Fruit fly (Drosophila melanogaster) whole organism, prepupa: ENCODE measurements around the gene Pxt.

Experiments
- CG10669 ChIP-seq: fragments of 200-800 bp; sonication (Bioruptor generic); optimal IDR thresholded peaks from 3 replicates; lab custom pipeline; 2018; ENCODE audit warnings: missing biosample characterization, mild to moderate bottlenecking, missing genetic modification characterization, moderate library complexity
- CG11762 ChIP-seq: fragments of 200-800 bp; sonication (Bioruptor generic); optimal IDR thresholded peaks from 3 replicates; lab custom pipeline; 2016; ENCODE audit warnings: missing biosample characterization, missing genetic modification characterization; ENCODE audit not compliant: insufficient read depth
- CG11902 ChIP-seq: fragments of 200-800 bp; sonication (Bioruptor generic); optimal IDR thresholded peaks from 3 replicates; lab custom pipeline; 2016; ENCODE audit warnings: missing biosample characterization, missing genetic modification characterization
- CG1621 ChIP-seq: fragments of 200-800 bp; sonication (Bioruptor generic); optimal IDR thresholded peaks from 3 replicates; lab custom pipeline; 2018; ENCODE audit warnings: missing biosample characterization, mild to moderate bottlenecking, missing genetic modification characterization
- CG3032 ChIP-seq: fragments of 200-800 bp; optimal IDR thresholded peaks from 2 replicates; lab custom pipeline; 2019; ENCODE audit warnings: missing biosample characterization, mild to moderate bottlenecking, missing genetic modification characterization, moderate library complexity
- CG31627 ChIP-seq: fragments of 200-800 bp; sonication (Bioruptor generic); optimal IDR thresholded peaks from 3 replicates; lab custom pipeline; 2016; ENCODE audit warnings: missing biosample characterization, missing genetic modification characterization
- CG32006 ChIP-seq: fragments of 200-800 bp; sonication (Bioruptor generic); optimal IDR thresholded peaks from 3 replicates; lab custom pipeline; 2017; ENCODE audit warnings: missing biosample characterization, mild to moderate bottlenecking, missing genetic modification characterization
- CG34406 ChIP-seq: fragments of 200-800 bp; sonication (Bioruptor generic); optimal IDR thresholded peaks from 3 replicates; lab custom pipeline; 2016; ENCODE audit warnings: missing biosample characterization, missing genetic modification characterization
- CG3919 ChIP-seq: fragments of 200-800 bp; sonication (Bioruptor generic); optimal IDR thresholded peaks from 3 replicates; lab custom pipeline; 2016; ENCODE audit warnings: missing biosample characterization, missing genetic modification characterization
- CG6276 ChIP-seq: fragments of 200-800 bp; sonication (Bioruptor generic); optimal IDR thresholded peaks from 2 replicates; lab custom pipeline; 2017; ENCODE audit warnings: missing biosample characterization, mild to moderate bottlenecking, missing genetic modification characterization
- CG6792 ChIP-seq: fragments of 200-800 bp; sonication (Bioruptor generic); optimal IDR thresholded peaks from 3 replicates; lab custom pipeline; 2016; ENCODE audit warnings: missing biosample characterization, missing genetic modification characterization
- CG6808 ChIP-seq: fragments of 200-800 bp; sonication (Bioruptor generic); optimal IDR thresholded peaks from 3 replicates; lab custom pipeline; 2017; ENCODE audit warnings: missing biosample characterization, missing genetic modification characterization, mild to moderate bottlenecking, moderate library complexity, missing genetic modification reagents
- CG6854 ChIP-seq: fragments of 200-800 bp; sonication (Bioruptor generic); optimal IDR thresholded peaks from 2 replicates; lab custom pipeline; 2017; ENCODE audit warnings: missing biosample characterization, mild to moderate bottlenecking, missing genetic modification characterization
- CG7368 ChIP-seq: fragments of 200-800 bp; sonication (Bioruptor generic); optimal IDR thresholded peaks from 3 replicates; lab custom pipeline; 2016; ENCODE audit warnings: missing biosample characterization, missing genetic modification characterization
- CG8119 ChIP-seq: fragments of 200-800 bp; sonication (Bioruptor generic); IDR thresholded peaks from 3 replicates; pipeline ENCODE4 v1.3.6; 2022; ENCODE audit warnings: missing biosample characterization, missing genetic modification characterization
- CG8632 ChIP-seq: fragments of 200-800 bp; sonication (Bioruptor generic); optimal IDR thresholded peaks from 3 replicates; lab custom pipeline; 2016; ENCODE audit warnings: missing biosample characterization, missing genetic modification characterization
- CG9139 ChIP-seq: fragments of 200-800 bp; sonication (Bioruptor generic); optimal IDR thresholded peaks from 3 replicates; lab custom pipeline; 2017; ENCODE audit warnings: missing biosample characterization, mild to moderate bottlenecking, missing genetic modification characterization
- Eip75B ChIP-seq: fragments of 200-800 bp; sonication (Bioruptor generic); optimal IDR thresholded peaks from 3 replicates; lab custom pipeline; 2016; ENCODE audit warnings: missing biosample characterization, missing genetic modification characterization
- Eip78C ChIP-seq: fragments of 200-800 bp; sonication (Bioruptor generic); peaks from one replicate; lab custom pipeline; 2016; ENCODE audit warnings: missing biosample characterization, missing genetic modification characterization
- Eip93F ChIP-seq: fragments of 200-800 bp; sonication (Bioruptor generic); optimal IDR thresholded peaks from 2 replicates; lab custom pipeline; 2016; ENCODE audit warnings: missing biosample characterization, mild to moderate bottlenecking, missing genetic modification characterization
- Ets96B ChIP-seq: fragments of 200-800 bp; optimal IDR thresholded peaks from 2 replicates; lab custom pipeline; 2019; ENCODE audit warnings: missing biosample characterization, mild to moderate bottlenecking, missing genetic modification characterization, moderate library complexity
- Hr39 ChIP-seq: fragments of 200-800 bp; sonication (Bioruptor generic); optimal IDR thresholded peaks from 2 replicates; lab custom pipeline; 2016; ENCODE audit warnings: missing biosample characterization, missing genetic modification characterization
- Hr4 ChIP-seq: fragments of 200-800 bp; sonication (Bioruptor generic); optimal IDR thresholded peaks from 3 replicates; lab custom pipeline; 2016; ENCODE audit warnings: missing biosample characterization, missing genetic modification characterization
- Lpt ChIP-seq: fragments of 200-800 bp; sonication (Bioruptor generic); optimal IDR thresholded peaks from 3 replicates; lab custom pipeline; 2016; ENCODE audit warnings: missing biosample characterization, missing genetic modification characterization
- Met ChIP-seq: fragments of 200-800 bp; sonication (Bioruptor generic); optimal IDR thresholded peaks from 3 replicates; lab custom pipeline; 2016; ENCODE audit warnings: missing biosample characterization, missing genetic modification characterization
- OdsH ChIP-seq: fragments of 200-800 bp; sonication (Bioruptor generic); optimal IDR thresholded peaks from 3 replicates; lab custom pipeline; 2016; ENCODE audit warnings: missing biosample characterization, missing genetic modification characterization
- Smox ChIP-seq: fragments of 200-800 bp; sonication (Bioruptor generic); optimal IDR thresholded peaks from 3 replicates; lab custom pipeline; 2016; ENCODE audit warnings: missing biosample characterization, missing genetic modification characterization
- acj6 ChIP-seq: fragments of 200-800 bp; sonication (Bioruptor generic); optimal IDR thresholded peaks from 3 replicates; lab custom pipeline; 2016; ENCODE audit warnings: missing biosample characterization, missing genetic modification characterization
- cyc ChIP-seq: fragments of 200-800 bp; sonication (Bioruptor generic); optimal IDR thresholded peaks from 3 replicates; lab custom pipeline; 2016; ENCODE audit warnings: missing biosample characterization, missing genetic modification characterization
- dac ChIP-seq: fragments of 200-800 bp; sonication (Bioruptor generic); optimal IDR thresholded peaks from 2 replicates; lab custom pipeline; 2017; ENCODE audit warnings: missing biosample characterization, mild to moderate bottlenecking, missing genetic modification characterization
- dsx ChIP-seq: fragments of 200-800 bp; optimal IDR thresholded peaks from 3 replicates; lab custom pipeline; 2019; ENCODE audit warnings: missing biosample characterization, mild to moderate bottlenecking, missing genetic modification characterization, moderate library complexity; ENCODE audit not compliant: poor library complexity, severe bottlenecking
- eg ChIP-seq: fragments of 200-800 bp; sonication (Bioruptor generic); IDR thresholded peaks from 3 replicates; pipeline ENCODE4 v1.3.6; 2022; ENCODE audit warnings: missing biosample characterization, missing genetic modification characterization
- esn ChIP-seq: fragments of 200-800 bp; sonication (Bioruptor generic); optimal IDR thresholded peaks from 2 replicates; lab custom pipeline; 2016; ENCODE audit warnings: missing biosample characterization, mild to moderate bottlenecking, missing genetic modification characterization, moderate library complexity
- fd59A ChIP-seq: fragments of 200-800 bp; sonication (Bioruptor generic); optimal IDR thresholded peaks from 2 replicates; lab custom pipeline; 2017; ENCODE audit warnings: missing biosample characterization, mild to moderate bottlenecking, missing genetic modification characterization, missing genetic modification reagents
- fd85E ChIP-seq: fragments of 200-800 bp; sonication (Bioruptor generic); optimal IDR thresholded peaks from 3 replicates; lab custom pipeline; 2016; ENCODE audit warnings: missing biosample characterization, missing genetic modification characterization
- lz ChIP-seq: fragments of 200-800 bp; sonication (Bioruptor generic); optimal IDR thresholded peaks from 3 replicates; lab custom pipeline; 2016; ENCODE audit warnings: missing biosample characterization, missing genetic modification characterization
- net ChIP-seq: fragments of 200-800 bp; sonication (Bioruptor generic); optimal IDR thresholded peaks from 3 replicates; lab custom pipeline; 2016; ENCODE audit warnings: missing biosample characterization, missing genetic modification characterization
- pdm3 ChIP-seq: fragments of 200-800 bp; sonication (Bioruptor generic); optimal IDR thresholded peaks from 3 replicates; lab custom pipeline; 2016; ENCODE audit warnings: missing biosample characterization, missing genetic modification characterization
- spab ChIP-seq: fragments of 200-800 bp; sonication (Bioruptor generic); optimal IDR thresholded peaks from 2 replicates; lab custom pipeline; 2017; ENCODE audit warnings: missing biosample characterization, mild to moderate bottlenecking, missing genetic modification characterization, missing genetic modification reagents
- svp ChIP-seq: fragments of 200-800 bp; sonication (Bioruptor generic); peaks from one replicate; lab custom pipeline; 2016; ENCODE audit warnings: missing biosample characterization, missing genetic modification characterization
- topi ChIP-seq: fragments of 200-800 bp; sonication (Bioruptor generic); optimal IDR thresholded peaks from 3 replicates; lab custom pipeline; 2016; ENCODE audit warnings: missing biosample characterization, missing genetic modification characterization
- vri ChIP-seq: fragments of 200-800 bp; sonication (Bioruptor generic); optimal IDR thresholded peaks from 3 replicates; lab custom pipeline; 2016; ENCODE audit warnings: missing biosample characterization, mild to moderate bottlenecking, missing genetic modification characterization

Gene Pxt

DNA sequence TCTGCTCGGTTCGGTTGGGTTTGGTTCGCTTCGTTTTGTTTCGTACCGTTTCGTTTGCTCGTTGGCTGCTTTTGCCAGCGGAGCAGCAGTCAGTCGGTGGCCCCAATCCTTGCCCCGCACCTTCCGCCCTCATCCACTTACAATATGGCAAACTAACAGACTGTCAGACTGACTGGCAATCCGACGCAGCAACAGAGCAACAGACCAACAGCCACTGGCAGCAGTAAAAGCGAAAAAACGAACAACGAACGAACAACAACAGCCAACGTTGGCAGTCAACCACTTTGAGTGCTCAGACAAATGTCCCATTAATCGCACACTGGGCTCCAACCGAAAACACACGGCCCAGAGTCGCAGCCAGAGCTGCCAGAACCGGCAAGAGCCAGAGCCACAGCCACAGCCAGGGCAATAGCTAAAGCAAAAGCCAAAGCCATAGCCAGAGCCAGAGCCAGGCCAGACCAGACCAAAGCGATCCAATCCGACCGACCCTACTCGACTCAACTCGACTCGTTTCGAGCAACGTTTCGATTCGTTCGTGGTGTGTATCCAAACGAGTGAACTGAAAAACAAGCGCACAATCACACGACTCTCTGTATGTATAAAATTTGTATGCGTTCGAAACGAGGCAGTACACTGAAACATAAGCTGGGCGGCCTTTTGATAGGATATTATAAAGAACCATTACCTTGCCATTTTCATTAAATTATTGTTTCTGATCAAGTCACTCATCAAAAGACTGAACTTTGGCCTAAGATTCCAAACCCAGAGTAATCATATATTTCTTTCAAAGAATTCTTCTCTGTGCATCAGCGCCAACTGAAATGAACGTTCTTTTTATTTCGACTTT, 15.3 kb upstream of the Pxt start (continued):
- peak; percentile 100 for TF ChIP-seq CG31627
- TF ChIP-seq CG11762 (GFP tag; lab: Kevin White, UChicago): peak; percentile 100
- peak; percentile 100 for TF ChIP-seq vri (GFP tag; lab: Kevin White, UChicago)
- peak; percentile 100 for TF ChIP-seq Met
- TF ChIP-seq pdm3: peak; percentile 100
- TF ChIP-seq CG6792: peak; percentile 100
- TF ChIP-seq CG34406 (GFP tag; lab: Kevin White, UChicago): peak; percentile 100
- TF ChIP-seq CG8119: peak; percentile 100
- peak; percentile 100 for TF ChIP-seq CG11902
- peak; percentile 100 for TF ChIP-seq net
- peak; percentile 100 for TF ChIP-seq CG8632 (GFP tag; lab: Kevin White, UChicago)
- peak; percentile 99 for TF ChIP-seq CG6808 (GFP tag; lab: Kevin White, UChicago)
- TF ChIP-seq CG3919 (GFP tag; lab: Kevin White, UChicago): peak; percentile 100
- TF ChIP-seq svp (GFP tag; lab: Kevin White, UChicago): peak; percentile 100
- peak; percentile 100 for TF ChIP-seq OdsH
- TF ChIP-seq CG1621 (tag; lab: Kevin White, UChicago): peak; percentile 99
- peak; percentile 100 for TF ChIP-seq Hr39
- peak; percentile 100 for TF ChIP-seq lz (GFP tag; lab: Kevin White, UChicago)
- peak; percentile 100 for TF ChIP-seq spab (GFP tag; lab: Kevin White, UChicago)
- peak; percentile 100 for TF ChIP-seq dac (GFP tag; lab: Kevin White, UChicago)
- TF ChIP-seq, all 60 proteins: peak for 60

DNA sequence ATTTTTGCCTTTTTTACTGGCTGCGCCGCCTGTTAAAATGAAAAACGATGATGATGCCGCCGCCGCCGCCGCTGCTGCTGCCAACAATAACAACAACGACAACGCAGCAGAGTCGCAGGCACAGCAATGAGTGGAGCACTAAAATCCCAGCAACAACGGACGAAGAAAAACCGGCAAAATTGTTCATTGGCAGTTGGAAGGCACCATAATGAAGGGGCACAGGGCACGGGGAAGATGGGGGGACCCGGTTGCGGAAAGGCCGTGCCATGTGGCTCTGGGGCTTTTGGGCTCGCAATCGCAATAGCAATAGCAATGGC, 14.8 kb upstream of the Pxt start:
- TF ChIP-seq CG11762 (GFP tag; lab: Kevin White, UChicago) (no peak), CG6808 (GFP tag; lab: Kevin White, UChicago) (peak; percentile 9), CG6854 (peak; percentile 5), Eip78C (GFP tag; lab: Kevin White, UChicago) (no peak), CG7368 (GFP tag; lab: Kevin White, UChicago) (no peak), Eip75B (GFP tag; lab: Kevin White, UChicago) (no peak)

DNA sequence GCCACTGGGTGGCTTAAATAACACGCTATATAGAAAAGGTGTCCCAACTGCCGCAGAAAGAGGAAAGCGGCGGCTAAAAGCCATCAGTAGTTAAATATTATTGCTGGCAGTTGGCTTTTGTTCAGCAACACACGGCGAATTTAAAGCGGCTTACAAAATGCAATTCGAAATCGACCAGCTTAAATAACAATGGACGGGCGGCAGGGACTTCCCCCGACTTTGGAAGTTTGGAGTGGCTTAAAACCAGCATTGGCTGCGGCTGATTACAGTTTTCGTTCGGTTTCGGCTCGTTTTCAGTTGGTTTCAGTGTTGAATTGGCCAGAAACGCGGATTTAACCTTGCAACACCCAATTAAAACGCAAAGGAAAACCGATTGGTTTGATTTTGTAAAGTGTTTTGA, 14.1 kb upstream of the Pxt start:
- no peak for TF ChIP-seq CG6792
- TF ChIP-seq Smox (GFP tag; lab: Kevin White, UChicago): no peak
- TF ChIP-seq CG7368 (GFP tag; lab: Kevin White, UChicago): no peak
- TF ChIP-seq CG34406 (GFP tag; lab: Kevin White, UChicago): no peak
- no peak for TF ChIP-seq fd59A
- TF ChIP-seq eg (GFP tag; lab: Robert Waterston, UW): no peak
- no peak for TF ChIP-seq cyc (GFP tag; lab: Kevin White, UChicago)

DNA sequence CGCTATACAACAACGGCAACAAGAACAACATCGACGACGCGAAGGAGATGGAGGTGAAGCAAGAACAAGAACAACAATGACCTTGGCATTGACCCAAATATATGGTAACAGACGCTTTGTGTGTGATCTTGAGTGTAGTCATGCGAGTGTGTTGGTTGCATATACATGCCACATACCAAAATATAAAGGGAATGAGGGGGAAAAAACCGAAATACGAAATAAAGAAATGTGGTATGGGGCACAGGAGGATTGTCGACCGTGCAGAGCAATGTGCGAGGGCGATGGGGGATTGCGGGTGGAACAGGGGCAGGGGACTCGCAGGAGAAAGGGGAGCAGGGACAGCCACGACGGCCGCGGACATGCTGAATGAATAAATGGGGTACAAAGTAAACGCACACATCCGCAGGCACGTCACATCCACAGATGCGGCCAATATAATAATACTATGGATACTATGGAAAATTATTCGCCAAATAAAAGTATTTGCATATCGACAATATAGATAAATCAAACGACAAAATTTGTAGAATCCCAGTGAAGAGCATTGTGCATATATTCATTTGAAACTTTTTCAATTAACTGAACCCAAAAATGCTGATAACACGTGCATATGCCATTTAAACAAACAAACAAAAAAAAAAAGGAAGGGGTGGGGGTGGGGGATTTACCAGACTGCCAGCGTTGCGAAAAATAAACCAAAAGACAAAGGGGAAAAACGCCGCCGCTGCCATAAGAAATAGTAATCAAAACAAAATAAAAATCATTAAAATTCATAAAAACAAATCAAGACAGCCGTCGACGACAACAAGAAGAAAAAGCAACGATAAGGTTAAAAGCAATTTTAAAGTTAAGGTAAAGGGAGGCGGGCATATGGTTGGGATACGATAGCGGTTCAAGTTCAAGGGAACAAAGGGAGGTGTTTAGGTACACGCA, 13.1 kb upstream of the Pxt start:
- TF ChIP-seq Met (no peak), spab (GFP tag; lab: Kevin White, UChicago) (peak; percentile 18), Eip93F (GFP tag; lab: Kevin White, UChicago) (no peak), CG3919 (GFP tag; lab: Kevin White, UChicago) (no peak), CG8119 (no peak), Eip78C (GFP tag; lab: Kevin White, UChicago) (peak; percentile 73), dsx (peak; percentile 17), CG32006 (peak; percentile 14), topi (GFP tag; lab: Kevin White, UChicago) (no peak), svp (GFP tag; lab: Kevin White, UChicago) (peak; percentile 86), CG9139 (GFP tag; lab: Kevin White, UChicago) (peak; percentile 6), cyc (GFP tag; lab: Kevin White, UChicago) (no peak), CG34406 (GFP tag; lab: Kevin White, UChicago) (peak; percentile 24), fd85E (GFP tag; lab: Kevin White, UChicago) (no peak), Lpt (GFP tag; lab: Kevin White, UChicago) (no peak), acj6 (GFP tag; lab: Kevin White, UChicago) (peak; percentile 25), CG3032 (tag; lab: Kevin White, UChicago) (no peak), Ets96B (tag; lab: Kevin White, UChicago) (no peak), CG8632 (GFP tag; lab: Kevin White, UChicago) (no peak), CG6276 (no peak), Hr4 (no peak), esn (GFP tag; lab: Kevin White, UChicago) (no peak), CG10669 (GFP tag; lab: Kevin White, UChicago) (peak; percentile 35)
